In the genomic region with DNA sequence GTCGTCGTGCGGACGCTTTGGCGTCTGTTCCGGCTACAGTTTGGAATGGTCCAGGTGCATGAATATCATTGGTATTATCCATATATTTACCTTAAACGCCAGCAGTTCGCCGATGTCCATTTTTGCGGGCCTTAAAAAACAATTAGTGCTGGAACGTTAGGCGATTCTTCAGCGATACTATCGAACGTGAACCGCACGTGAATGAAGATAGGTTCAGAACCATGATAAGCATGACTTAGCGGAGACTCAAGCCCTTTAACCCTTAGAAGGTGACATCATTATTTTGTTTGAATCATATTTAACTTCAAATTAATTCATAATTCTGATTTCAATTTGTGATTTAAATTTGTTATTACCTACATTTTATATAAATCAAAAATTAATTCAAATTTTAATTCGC, we compare ENCODE assay signal across 6 fruit fly cellular contexts.
TF ChIP-seq lines count a peak whose summit lies in the region.

TSS of gene CG11964 (minus strand) at position 155 of the 400 bp plus-strand sequence.

- peak; percentile 8 to 66 for TF ChIP-seq CTCF in S2 (optimal IDR thresholded peaks at IDR 0.05; lab: Kevin White, UChicago)
- peak; percentile 66 for TF ChIP-seq CTCF in whole organism, embryonic (GFP tag; optimal IDR thresholded peaks at IDR 0.05; lab: Kevin White, UChicago)

TF ChIP-seq in whole organism, adult, 20 proteins besides CTCF, POLR2A, EP300 and RAD21 (continues in another document):
- TF ChIP-seq CG5204 (GFP tag; optimal IDR thresholded peaks at IDR 0.05; lab: Kevin White, UChicago) (no peak), toe (GFP tag; optimal IDR thresholded peaks at IDR 0.05; lab: Kevin White, UChicago) (peak; percentile 29), Clk (GFP tag; optimal IDR thresholded peaks at IDR 0.05; lab: Kevin White, UChicago) (no peak), ovo (GFP tag; optimal IDR thresholded peaks at IDR 0.05; lab: Kevin White, UChicago) (no peak), pad (GFP tag; optimal IDR thresholded peaks at IDR 0.05; lab: Kevin White, UChicago) (no peak), Mnt (GFP tag; optimal IDR thresholded peaks at IDR 0.05; lab: Kevin White, UChicago) (peak; percentile 89), CG11617 (GFP tag; optimal IDR thresholded peaks at IDR 0.05; lab: Kevin White, UChicago) (no peak), cic (GFP tag; optimal IDR thresholded peaks at IDR 0.05; lab: Kevin White, UChicago) (no peak), Hr96 (GFP tag; optimal IDR thresholded peaks at IDR 0.05; lab: Kevin White, UChicago) (no peak), tj (GFP tag; optimal IDR thresholded peaks at IDR 0.05; lab: Kevin White, UChicago) (no peak), CG1620 (GFP tag; optimal IDR thresholded peaks at IDR 0.05; lab: Kevin White, UChicago) (peak; percentile 27), CG7045 (GFP tag; optimal IDR thresholded peaks at IDR 0.05; lab: Kevin White, UChicago) (no peak), cnc (optimal IDR thresholded peaks at IDR 0.05; lab: Kevin White, UChicago) (no peak), CG14711 (tag; optimal IDR thresholded peaks at IDR 0.05; lab: Kevin White, UChicago) (peak; percentile 32), Crg-1 (GFP tag; optimal IDR thresholded peaks at IDR 0.05; lab: Kevin White, UChicago) (no peak), CG33017 (tag; optimal IDR thresholded peaks at IDR 0.05; lab: Kevin White, UChicago) (peak; percentile 3), CG7101 (tag; optimal IDR thresholded peaks at IDR 0.05; lab: Kevin White, UChicago) (peak; percentile 49), CG12768 (GFP tag; optimal IDR thresholded peaks at IDR 0.05; lab: Kevin White, UChicago) (no peak)

TF ChIP-seq in whole organism, embryonic, 481 proteins besides CTCF, POLR2A, EP300 and RAD21 (continues in another document):
- TF ChIP-seq Stat92E (GFP tag; optimal IDR thresholded peaks at IDR 0.05; lab: Kevin White, UChicago) (peak in 1 of 3 experiments; percentile 35), bowl (GFP tag; IDR thresholded peaks at IDR 0.05; lab: Robert Waterston, UW) (no peak), CG32532 (GFP tag; IDR thresholded peaks at IDR 0.05; lab: Robert Waterston, UW) (peak; percentile 78), bcd (GFP tag; optimal IDR thresholded peaks at IDR 0.05; lab: Kevin White, UChicago) (peak; percentile 52), CG8290 (GFP tag; optimal IDR thresholded peaks at IDR 0.05; lab: Kevin White, UChicago) (peak; percentile 65), CG8290 (tag; optimal IDR thresholded peaks at IDR 0.05; lab: Kevin White, UChicago) (peak in 1 of 2 experiments; percentile 87), so (GFP tag; IDR thresholded peaks at IDR 0.05; lab: Robert Waterston, UW) (0 out of 3 replicates have a peak, but pooled peaks have one; percentile 35), CG10654 (GFP tag; optimal IDR thresholded peaks at IDR 0.05; lab: Kevin White, UChicago) (peak; percentile 38), Abd-B (GFP tag; optimal IDR thresholded peaks at IDR 0.05; lab: Kevin White, UChicago) (peak; percentile 69), pan (optimal IDR thresholded peaks at IDR 0.05; lab: Kevin White, UChicago) (no peak), pan (GFP tag; optimal IDR thresholded peaks at IDR 0.05 in 1 of 2, IDR thresholded peaks at IDR 0.05 in 1 of 2) (peak in 1 of 2 experiments; percentile 42), pho (GFP tag; optimal IDR thresholded peaks at IDR 0.05; lab: Kevin White, UChicago) (peak; percentile 76), Eip74EF (GFP tag; optimal IDR thresholded peaks at IDR 0.05; lab: Kevin White, UChicago) (no peak), CG6854 (GFP tag; optimal IDR thresholded peaks at IDR 0.05; lab: Kevin White, UChicago) (no peak), CG8388 (GFP tag; optimal IDR thresholded peaks at IDR 0.05; lab: Kevin White, UChicago) (peak; percentile 18), Kr (GFP tag; optimal IDR thresholded peaks at IDR 0.05; lab: Kevin White, UChicago) (no peak), nom (GFP tag; optimal IDR thresholded peaks at IDR 0.05; lab: Kevin White, UChicago) (no peak)

TF ChIP-seq in whole organism, prepupa, 60 proteins besides CTCF, POLR2A, EP300 and RAD21 (continues in another document):
- TF ChIP-seq Ets96B (tag; optimal IDR thresholded peaks at IDR 0.05; lab: Kevin White, UChicago) (peak; percentile 3), CG31627 (GFP tag; optimal IDR thresholded peaks at IDR 0.05; lab: Kevin White, UChicago) (peak; percentile 53), svp (GFP tag; lab: Kevin White, UChicago) (peak; percentile 44), cyc (GFP tag; optimal IDR thresholded peaks at IDR 0.05; lab: Kevin White, UChicago) (peak; percentile 54), CG3919 (GFP tag; optimal IDR thresholded peaks at IDR 0.05; lab: Kevin White, UChicago) (peak; percentile 22), CG8632 (GFP tag; optimal IDR thresholded peaks at IDR 0.05; lab: Kevin White, UChicago) (no peak), Sox102F (GFP tag; optimal IDR thresholded peaks at IDR 0.05; lab: Kevin White, UChicago) (no peak), CG10669 (GFP tag; optimal IDR thresholded peaks at IDR 0.05; lab: Kevin White, UChicago) (no peak), CG6276 (GFP tag; optimal IDR thresholded peaks at IDR 0.05; lab: Kevin White, UChicago) (no peak), fkh (GFP tag; optimal IDR thresholded peaks at IDR 0.05; lab: Kevin White, UChicago) (no peak), Ets21C (GFP tag; optimal IDR thresholded peaks at IDR 0.05; lab: Kevin White, UChicago) (peak; percentile 30), CG8319 (GFP tag; optimal IDR thresholded peaks at IDR 0.05; lab: Kevin White, UChicago) (no peak), CG4318 (GFP tag; optimal IDR thresholded peaks at IDR 0.05; lab: Kevin White, UChicago) (no peak), ss (GFP tag; optimal IDR thresholded peaks at IDR 0.05; lab: Kevin White, UChicago) (no peak), Hr38 (GFP tag; optimal IDR thresholded peaks at IDR 0.05; lab: Kevin White, UChicago) (no peak), CG16779 (tag; optimal IDR thresholded peaks at IDR 0.05; lab: Kevin White, UChicago) (no peak), CG11294 (GFP tag; IDR thresholded peaks at IDR 0.05; lab: Robert Waterston, UW) (no peak), CG3032 (tag; optimal IDR thresholded peaks at IDR 0.05; lab: Kevin White, UChicago) (peak; percentile 47), spab (GFP tag; optimal IDR thresholded peaks at IDR 0.05; lab: Kevin White, UChicago) (no peak)

TF ChIP-seq in whole organism, pupa, 21 proteins besides CTCF, POLR2A, EP300 and RAD21:
- TF ChIP-seq gl (tag; optimal IDR thresholded peaks at IDR 0.05; lab: Kevin White, UChicago) (no peak), CG8159 (tag; optimal IDR thresholded peaks at IDR 0.05; lab: Kevin White, UChicago) (peak; percentile 32), CG12605 (GFP tag; IDR thresholded peaks at IDR 0.05; lab: Robert Waterston, UW) (no peak), CG10348 (GFP tag; IDR thresholded peaks at IDR 0.05; lab: Robert Waterston, UW) (no peak), D1 (tag; optimal IDR thresholded peaks at IDR 0.05; lab: Kevin White, UChicago) (peak; percentile 91), CG34367 (tag; optimal IDR thresholded peaks at IDR 0.05; lab: Kevin White, UChicago) (no peak), CG32121 (GFP tag; IDR thresholded peaks at IDR 0.05; lab: Robert Waterston, UW) (peak; percentile 28; the same call in 1 of the 2 replicates), CG17806 (tag; optimal IDR thresholded peaks at IDR 0.05; lab: Kevin White, UChicago) (peak; percentile 7), Ets98B (GFP tag; IDR thresholded peaks at IDR 0.05; lab: Robert Waterston, UW) (peak; percentile 55), CG4496 (GFP tag; IDR thresholded peaks at IDR 0.05; lab: Robert Waterston, UW) (peak; percentile 30; the same call in 1 of the 3 replicates), rn (GFP tag; IDR thresholded peaks at IDR 0.05; lab: Robert Waterston, UW) (no peak)

TF ChIP-seq in whole organism, wandering third instar larva, 38 proteins besides CTCF, POLR2A, EP300 and RAD21 (continues in another document):
- TF ChIP-seq GATAd (GFP tag; optimal IDR thresholded peaks at IDR 0.05; lab: Kevin White, UChicago) (no peak), tai (GFP tag; optimal IDR thresholded peaks at IDR 0.05; lab: Kevin White, UChicago) (peak; percentile 65), h (GFP tag; optimal IDR thresholded peaks at IDR 0.05; lab: Kevin White, UChicago) (peak; percentile 65), pan (optimal IDR thresholded peaks at IDR 0.05; lab: Kevin White, UChicago) (no peak), OdsH (GFP tag; optimal IDR thresholded peaks at IDR 0.05; lab: Kevin White, UChicago) (no peak), jim (GFP tag; optimal IDR thresholded peaks at IDR 0.05; lab: Kevin White, UChicago) (no peak), br (GFP tag; optimal IDR thresholded peaks at IDR 0.05; lab: Kevin White, UChicago) (peak; percentile 21), CG32264 (GFP tag; optimal IDR thresholded peaks at IDR 0.05; lab: Kevin White, UChicago) (no peak), foxo (GFP tag; optimal IDR thresholded peaks at IDR 0.05; lab: Kevin White, UChicago) (peak in 1 of 2 experiments; percentile 52), Rel (GFP tag; optimal IDR thresholded peaks at IDR 0.05; lab: Kevin White, UChicago) (no peak), Rel (tag; optimal IDR thresholded peaks at IDR 0.05; lab: Kevin White, UChicago) (peak; percentile 21), Jra (GFP tag; optimal IDR thresholded peaks at IDR 0.05; lab: Kevin White, UChicago) (no peak), Abd-B (GFP tag; optimal IDR thresholded peaks at IDR 0.05; lab: Kevin White, UChicago) (no peak), Dfd (GFP tag; optimal IDR thresholded peaks at IDR 0.05; lab: Kevin White, UChicago) (no peak), Mio (GFP tag; optimal IDR thresholded peaks at IDR 0.05; lab: Kevin White, UChicago) (no peak), HLH106 (tag; optimal IDR thresholded peaks at IDR 0.05; lab: Kevin White, UChicago) (peak; percentile 48), brk (GFP tag; optimal IDR thresholded peaks at IDR 0.05; lab: Kevin White, UChicago) (no peak), CG9705 (GFP tag; optimal IDR thresholded peaks at IDR 0.05; lab: Kevin White, UChicago) (no peak), CrebA (GFP tag; optimal IDR thresholded peaks at IDR 0.05; lab: Kevin White, UChicago; ENCODE audit: borderline replicate concordance) (no peak), Sp1 (GFP tag; optimal IDR thresholded peaks at IDR 0.05; lab: Kevin White, UChicago) (no peak), Hr78 (GFP tag; optimal IDR thresholded peaks at IDR 0.05; lab: Kevin White, UChicago) (no peak), sage (GFP tag; optimal IDR thresholded peaks at IDR 0.05; lab: Kevin White, UChicago) (peak; percentile 25), Hr83 (GFP tag; optimal IDR thresholded peaks at IDR 0.05; lab: Kevin White, UChicago; ENCODE audit: poor library complexity, severe bottlenecking) (peak; percentile 77), dl (GFP tag; optimal IDR thresholded peaks at IDR 0.05; lab: Kevin White, UChicago; ENCODE audit: insufficient read depth in 1 of 2, partially characterized antibody in 2 of 2) (no peak), psq (GFP tag; optimal IDR thresholded peaks at IDR 0.05; lab: Kevin White, UChicago) (peak; percentile 21), dmrt93B (GFP tag; optimal IDR thresholded peaks at IDR 0.05; lab: Kevin White, UChicago) (no peak), N (GFP tag; optimal IDR thresholded peaks at IDR 0.05; lab: Kevin White, UChicago) (no peak), Dif (GFP tag; optimal IDR thresholded peaks at IDR 0.05; lab: Kevin White, UChicago; ENCODE audit: partially characterized antibody) (no peak)
